Fruit fly (Drosophila melanogaster) whole organism, prepupa: ENCODE measurements around the gene CG33912.

Experiments used
- Blimp-1 ChIP-seq: fragments of 200-800 bp; sonication (Bioruptor generic); optimal IDR thresholded peaks from 3 replicates; lab custom pipeline; 2017; ENCODE audit warnings: missing biosample characterization, missing genetic modification characterization, mild to moderate bottlenecking, moderate library complexity, missing genetic modification reagents
- CG10669 ChIP-seq: fragments of 200-800 bp; sonication (Bioruptor generic); optimal IDR thresholded peaks from 3 replicates; lab custom pipeline; 2018; ENCODE audit warnings: missing biosample characterization, mild to moderate bottlenecking, missing genetic modification characterization, moderate library complexity
- CG11294 ChIP-seq: fragments of 200-800 bp; sonication (Bioruptor generic); IDR thresholded peaks from 2 replicates; pipeline ENCODE4 v1.3.6; 2022; ENCODE audit warnings: missing biosample characterization, missing genetic modification characterization
- CG11762 ChIP-seq: fragments of 200-800 bp; sonication (Bioruptor generic); optimal IDR thresholded peaks from 3 replicates; lab custom pipeline; 2016; ENCODE audit warnings: missing biosample characterization, missing genetic modification characterization; ENCODE audit not compliant: insufficient read depth
- CG11902 ChIP-seq: fragments of 200-800 bp; sonication (Bioruptor generic); optimal IDR thresholded peaks from 3 replicates; lab custom pipeline; 2016; ENCODE audit warnings: missing biosample characterization, missing genetic modification characterization
- CG15336 ChIP-seq: fragments of 200-800 bp; sonication (Bioruptor generic); IDR thresholded peaks from 2 replicates; pipeline ENCODE4 v1.3.6; 2022; ENCODE audit warnings: missing biosample characterization, missing genetic modification characterization
- CG1621 ChIP-seq: fragments of 200-800 bp; sonication (Bioruptor generic); optimal IDR thresholded peaks from 3 replicates; lab custom pipeline; 2018; ENCODE audit warnings: missing biosample characterization, mild to moderate bottlenecking, missing genetic modification characterization
- CG3032 ChIP-seq: fragments of 200-800 bp; optimal IDR thresholded peaks from 2 replicates; lab custom pipeline; 2019; ENCODE audit warnings: missing biosample characterization, mild to moderate bottlenecking, missing genetic modification characterization, moderate library complexity
- CG31627 ChIP-seq: fragments of 200-800 bp; sonication (Bioruptor generic); optimal IDR thresholded peaks from 3 replicates; lab custom pipeline; 2016; ENCODE audit warnings: missing biosample characterization, missing genetic modification characterization
- CG32006 ChIP-seq: fragments of 200-800 bp; sonication (Bioruptor generic); optimal IDR thresholded peaks from 3 replicates; lab custom pipeline; 2017; ENCODE audit warnings: missing biosample characterization, mild to moderate bottlenecking, missing genetic modification characterization
- CG34406 ChIP-seq: fragments of 200-800 bp; sonication (Bioruptor generic); optimal IDR thresholded peaks from 3 replicates; lab custom pipeline; 2016; ENCODE audit warnings: missing biosample characterization, missing genetic modification characterization
- CG3919 ChIP-seq: fragments of 200-800 bp; sonication (Bioruptor generic); optimal IDR thresholded peaks from 3 replicates; lab custom pipeline; 2016; ENCODE audit warnings: missing biosample characterization, missing genetic modification characterization
- CG4318 ChIP-seq: fragments of 200-800 bp; sonication (Bioruptor generic); optimal IDR thresholded peaks from 3 replicates; lab custom pipeline; 2017; ENCODE audit warnings: missing biosample characterization, mild to moderate bottlenecking, missing genetic modification characterization
- CG6163 ChIP-seq: fragments of 200-800 bp; sonication (Bioruptor generic); IDR thresholded peaks from 3 replicates; pipeline ENCODE4 v1.3.6; 2022; ENCODE audit warnings: missing biosample characterization, missing genetic modification characterization
- CG6276 ChIP-seq: fragments of 200-800 bp; sonication (Bioruptor generic); optimal IDR thresholded peaks from 2 replicates; lab custom pipeline; 2017; ENCODE audit warnings: missing biosample characterization, mild to moderate bottlenecking, missing genetic modification characterization
- CG6792 ChIP-seq: fragments of 200-800 bp; sonication (Bioruptor generic); optimal IDR thresholded peaks from 3 replicates; lab custom pipeline; 2016; ENCODE audit warnings: missing biosample characterization, missing genetic modification characterization
- CG6808 ChIP-seq: fragments of 200-800 bp; sonication (Bioruptor generic); optimal IDR thresholded peaks from 3 replicates; lab custom pipeline; 2017; ENCODE audit warnings: missing biosample characterization, missing genetic modification characterization, mild to moderate bottlenecking, moderate library complexity, missing genetic modification reagents
- CG6854 ChIP-seq: fragments of 200-800 bp; sonication (Bioruptor generic); optimal IDR thresholded peaks from 2 replicates; lab custom pipeline; 2017; ENCODE audit warnings: missing biosample characterization, mild to moderate bottlenecking, missing genetic modification characterization
- CG8119 ChIP-seq: fragments of 200-800 bp; sonication (Bioruptor generic); IDR thresholded peaks from 3 replicates; pipeline ENCODE4 v1.3.6; 2022; ENCODE audit warnings: missing biosample characterization, missing genetic modification characterization
- CG8319 ChIP-seq: fragments of 200-800 bp; sonication (Bioruptor generic); optimal IDR thresholded peaks from 3 replicates; lab custom pipeline; 2016; ENCODE audit warnings: missing biosample characterization, missing genetic modification characterization
- CG8632 ChIP-seq: fragments of 200-800 bp; sonication (Bioruptor generic); optimal IDR thresholded peaks from 3 replicates; lab custom pipeline; 2016; ENCODE audit warnings: missing biosample characterization, missing genetic modification characterization
- CG9139 ChIP-seq: fragments of 200-800 bp; sonication (Bioruptor generic); optimal IDR thresholded peaks from 3 replicates; lab custom pipeline; 2017; ENCODE audit warnings: missing biosample characterization, mild to moderate bottlenecking, missing genetic modification characterization
- Eip75B ChIP-seq: fragments of 200-800 bp; sonication (Bioruptor generic); optimal IDR thresholded peaks from 3 replicates; lab custom pipeline; 2016; ENCODE audit warnings: missing biosample characterization, missing genetic modification characterization
- Eip78C ChIP-seq: fragments of 200-800 bp; sonication (Bioruptor generic); peaks from one replicate; lab custom pipeline; 2016; ENCODE audit warnings: missing biosample characterization, missing genetic modification characterization
- Ets21C ChIP-seq: fragments of 200-800 bp; sonication (Bioruptor generic); optimal IDR thresholded peaks from 3 replicates; lab custom pipeline; 2016; ENCODE audit warnings: missing biosample characterization, missing genetic modification characterization
- Ets96B ChIP-seq: fragments of 200-800 bp; optimal IDR thresholded peaks from 2 replicates; lab custom pipeline; 2019; ENCODE audit warnings: missing biosample characterization, mild to moderate bottlenecking, missing genetic modification characterization, moderate library complexity
- Gug ChIP-seq: fragments of 200-800 bp; sonication (Bioruptor generic); IDR thresholded peaks from 2 replicates; pipeline ENCODE4 v1.3.6; 2022; ENCODE audit warnings: missing biosample characterization, missing genetic modification characterization
- Hr38 ChIP-seq: sonication (Bioruptor generic); optimal IDR thresholded peaks from 2 replicates; lab custom pipeline; 2016; ENCODE audit warnings: missing biosample characterization, missing genetic modification characterization
- Hr39 ChIP-seq: fragments of 200-800 bp; sonication (Bioruptor generic); optimal IDR thresholded peaks from 2 replicates; lab custom pipeline; 2016; ENCODE audit warnings: missing biosample characterization, missing genetic modification characterization
- Hr4 ChIP-seq: fragments of 200-800 bp; sonication (Bioruptor generic); optimal IDR thresholded peaks from 3 replicates; lab custom pipeline; 2016; ENCODE audit warnings: missing biosample characterization, missing genetic modification characterization
- Lpt ChIP-seq: fragments of 200-800 bp; sonication (Bioruptor generic); optimal IDR thresholded peaks from 3 replicates; lab custom pipeline; 2016; ENCODE audit warnings: missing biosample characterization, missing genetic modification characterization
- Met ChIP-seq: fragments of 200-800 bp; sonication (Bioruptor generic); optimal IDR thresholded peaks from 3 replicates; lab custom pipeline; 2016; ENCODE audit warnings: missing biosample characterization, missing genetic modification characterization
- OdsH ChIP-seq: fragments of 200-800 bp; sonication (Bioruptor generic); optimal IDR thresholded peaks from 3 replicates; lab custom pipeline; 2016; ENCODE audit warnings: missing biosample characterization, missing genetic modification characterization
- Smox ChIP-seq: fragments of 200-800 bp; sonication (Bioruptor generic); optimal IDR thresholded peaks from 3 replicates; lab custom pipeline; 2016; ENCODE audit warnings: missing biosample characterization, missing genetic modification characterization
- Sox102F ChIP-seq: fragments of 200-800 bp; sonication (Bioruptor generic); optimal IDR thresholded peaks from 2 replicates; lab custom pipeline; 2016; ENCODE audit warnings: missing biosample characterization, mild to moderate bottlenecking, missing genetic modification characterization
- Sox14 ChIP-seq: fragments of 200-800 bp; sonication (Bioruptor generic); optimal IDR thresholded peaks from 3 replicates; lab custom pipeline; 2016; ENCODE audit warnings: missing biosample characterization, missing genetic modification characterization
- acj6 ChIP-seq: fragments of 200-800 bp; sonication (Bioruptor generic); optimal IDR thresholded peaks from 3 replicates; lab custom pipeline; 2016; ENCODE audit warnings: missing biosample characterization, missing genetic modification characterization
- cyc ChIP-seq: fragments of 200-800 bp; sonication (Bioruptor generic); optimal IDR thresholded peaks from 3 replicates; lab custom pipeline; 2016; ENCODE audit warnings: missing biosample characterization, missing genetic modification characterization
- dac ChIP-seq: fragments of 200-800 bp; sonication (Bioruptor generic); optimal IDR thresholded peaks from 2 replicates; lab custom pipeline; 2017; ENCODE audit warnings: missing biosample characterization, mild to moderate bottlenecking, missing genetic modification characterization
- dsx ChIP-seq: fragments of 200-800 bp; optimal IDR thresholded peaks from 3 replicates; lab custom pipeline; 2019; ENCODE audit warnings: missing biosample characterization, mild to moderate bottlenecking, missing genetic modification characterization, moderate library complexity; ENCODE audit not compliant: poor library complexity, severe bottlenecking
- eg ChIP-seq: fragments of 200-800 bp; sonication (Bioruptor generic); IDR thresholded peaks from 3 replicates; pipeline ENCODE4 v1.3.6; 2022; ENCODE audit warnings: missing biosample characterization, missing genetic modification characterization
- esn ChIP-seq: fragments of 200-800 bp; sonication (Bioruptor generic); optimal IDR thresholded peaks from 2 replicates; lab custom pipeline; 2016; ENCODE audit warnings: missing biosample characterization, mild to moderate bottlenecking, missing genetic modification characterization, moderate library complexity
- fd59A ChIP-seq: fragments of 200-800 bp; sonication (Bioruptor generic); optimal IDR thresholded peaks from 2 replicates; lab custom pipeline; 2017; ENCODE audit warnings: missing biosample characterization, mild to moderate bottlenecking, missing genetic modification characterization, missing genetic modification reagents
- fd85E ChIP-seq: fragments of 200-800 bp; sonication (Bioruptor generic); optimal IDR thresholded peaks from 3 replicates; lab custom pipeline; 2016; ENCODE audit warnings: missing biosample characterization, missing genetic modification characterization
- lz ChIP-seq: fragments of 200-800 bp; sonication (Bioruptor generic); optimal IDR thresholded peaks from 3 replicates; lab custom pipeline; 2016; ENCODE audit warnings: missing biosample characterization, missing genetic modification characterization
- pdm3 ChIP-seq: fragments of 200-800 bp; sonication (Bioruptor generic); optimal IDR thresholded peaks from 3 replicates; lab custom pipeline; 2016; ENCODE audit warnings: missing biosample characterization, missing genetic modification characterization
- salr ChIP-seq, 2 experiments: fragments of 200-800 bp; sonication (Bioruptor generic); optimal IDR thresholded peaks; 3 replicates each; lab custom pipeline; 2016 to 2018; ENCODE audit warnings: missing biosample characterization in 2 of 2, missing genetic modification characterization in 2 of 2, mild to moderate bottlenecking in 1 of 2
- spab ChIP-seq: fragments of 200-800 bp; sonication (Bioruptor generic); optimal IDR thresholded peaks from 2 replicates; lab custom pipeline; 2017; ENCODE audit warnings: missing biosample characterization, mild to moderate bottlenecking, missing genetic modification characterization, missing genetic modification reagents
- topi ChIP-seq: fragments of 200-800 bp; sonication (Bioruptor generic); optimal IDR thresholded peaks from 3 replicates; lab custom pipeline; 2016; ENCODE audit warnings: missing biosample characterization, missing genetic modification characterization
- vri ChIP-seq: fragments of 200-800 bp; sonication (Bioruptor generic); optimal IDR thresholded peaks from 3 replicates; lab custom pipeline; 2016; ENCODE audit warnings: missing biosample characterization, mild to moderate bottlenecking, missing genetic modification characterization

The CG33912 gene

dm6 chr3L:20778224-20779063, 23.0 kb upstream of the CG33912 start, which contains the start of the genes Pex16 and Pex14:
Gene Pex16 (minus strand): TSS chr3L:20778264.
Gene Pex14 (plus strand): TSS chr3L:20778799.
- TF ChIP-seq CG8319 (GFP tag; lab: Kevin White, UChicago), result peak; percentile 57
- peak; percentile 74 for TF ChIP-seq acj6 (GFP tag; lab: Kevin White, UChicago)
- TF ChIP-seq OdsH, result no peak
- peak; percentile 20; the same call in 1 of the 2 replicates for TF ChIP-seq CG11294 (GFP tag; lab: Robert Waterston, UW)
- no peak for TF ChIP-seq CG6854 (GFP tag; lab: Kevin White, UChicago)
- TF ChIP-seq CG6163 (GFP tag; lab: Robert Waterston, UW), result peak; percentile 74
- no peak for TF ChIP-seq Smox
- no peak for TF ChIP-seq fd85E
- no peak for TF ChIP-seq CG4318 (GFP tag; lab: Kevin White, UChicago)
- peak; percentile 75 for TF ChIP-seq CG3919 (GFP tag; lab: Kevin White, UChicago)
- peak; percentile 41 for TF ChIP-seq Lpt (GFP tag; lab: Kevin White, UChicago)
- peak in 1 of 2 experiments; percentile 51 for TF ChIP-seq salr (GFP tag; optimal IDR thresholded peaks at IDR 0.05; lab: Kevin White, UChicago)
- no peak for TF ChIP-seq Eip75B (GFP tag; lab: Kevin White, UChicago)
- peak; percentile 71 for TF ChIP-seq topi (GFP tag; lab: Kevin White, UChicago)
- no peak for TF ChIP-seq CG10669
- peak; percentile 26 for TF ChIP-seq CG6276 (GFP tag; lab: Kevin White, UChicago)
- peak; percentile 86 for TF ChIP-seq CG31627 (GFP tag; lab: Kevin White, UChicago)
- TF ChIP-seq lz (GFP tag; lab: Kevin White, UChicago), result peak; percentile 83
- no peak for TF ChIP-seq CG8119 (GFP tag; lab: Robert Waterston, UW)
- TF ChIP-seq CG32006 (GFP tag; lab: Kevin White, UChicago), result no peak
- no peak for TF ChIP-seq spab (GFP tag; lab: Kevin White, UChicago)
- peak; percentile 87 for TF ChIP-seq Hr39 (GFP tag; lab: Kevin White, UChicago)
- no peak for TF ChIP-seq Hr38 (GFP tag; lab: Kevin White, UChicago)
- TF ChIP-seq Sox14, result peak; percentile 75
- peak; percentile 74 for TF ChIP-seq eg (GFP tag; lab: Robert Waterston, UW)
- TF ChIP-seq CG9139 (GFP tag; lab: Kevin White, UChicago), result no peak
- peak; percentile 59 for TF ChIP-seq CG15336 (GFP tag; lab: Robert Waterston, UW)
- TF ChIP-seq esn (GFP tag; lab: Kevin White, UChicago), result peak; percentile 81
- peak; percentile 89 for TF ChIP-seq Eip78C (GFP tag; lab: Kevin White, UChicago)
- peak; percentile 51 for TF ChIP-seq fd59A (GFP tag; lab: Kevin White, UChicago)
- peak; percentile 66 for TF ChIP-seq CG11902 (GFP tag; lab: Kevin White, UChicago)
- peak; percentile 61 for TF ChIP-seq CG6792
- peak; percentile 83 for TF ChIP-seq cyc (GFP tag; lab: Kevin White, UChicago)
- peak; percentile 73 for TF ChIP-seq CG3032 (tag; lab: Kevin White, UChicago)
- peak; percentile 27 for TF ChIP-seq dac
- no peak for TF ChIP-seq CG8632 (GFP tag; lab: Kevin White, UChicago)
- TF ChIP-seq Ets96B (tag; lab: Kevin White, UChicago), result peak; percentile 37
- peak; percentile 46 for TF ChIP-seq CG11762 (GFP tag; lab: Kevin White, UChicago)
- TF ChIP-seq CG6808 (GFP tag; lab: Kevin White, UChicago), result no peak
- TF ChIP-seq Met (GFP tag; lab: Kevin White, UChicago), result no peak
- peak; percentile 51 for TF ChIP-seq Gug (GFP tag; lab: Robert Waterston, UW)
- TF ChIP-seq dsx (GFP tag; lab: Kevin White, UChicago), result peak; percentile 48
- TF ChIP-seq Blimp-1 (GFP tag; lab: Kevin White, UChicago), result peak; percentile 12
- TF ChIP-seq Ets21C (GFP tag; lab: Kevin White, UChicago), result peak; percentile 74
- TF ChIP-seq pdm3, result peak; percentile 78
- peak; percentile 77 for TF ChIP-seq Hr4
- TF ChIP-seq CG1621 (tag; lab: Kevin White, UChicago), result no peak
- TF ChIP-seq vri (GFP tag; lab: Kevin White, UChicago), result no peak
- TF ChIP-seq CG34406 (GFP tag; lab: Kevin White, UChicago), result no peak
- no peak for TF ChIP-seq Sox102F (GFP tag; lab: Kevin White, UChicago)
